Fruit fly (Drosophila melanogaster): ENCODE results near the gene TfIIA-L.

DNA sequence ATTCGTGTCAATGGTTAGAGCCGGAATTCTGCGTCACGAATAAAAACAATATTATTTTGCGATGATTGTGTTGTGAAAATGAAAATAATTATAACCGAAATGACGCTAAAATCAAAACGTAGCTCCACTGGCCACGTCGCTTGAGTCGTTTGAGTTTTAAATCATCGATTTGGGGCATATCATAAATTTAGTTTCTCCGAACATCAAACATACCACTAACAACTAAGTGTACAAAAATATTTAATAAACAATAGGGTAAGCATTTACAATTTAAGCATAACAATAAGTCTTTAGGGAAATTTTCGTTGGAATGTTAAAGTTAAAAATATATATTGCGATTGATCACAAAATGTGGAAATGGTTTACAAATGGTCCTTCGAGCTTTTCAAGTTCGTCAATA lies at the start of gene TfIIA-L, which contains the start of gene TTLL6B:
- TF ChIP-seq CG8301 (tag; optimal IDR thresholded peaks at IDR 0.05) (no peak), Pif1A (GFP tag; optimal IDR thresholded peaks at IDR 0.05) (no peak), gl (tag; optimal IDR thresholded peaks at IDR 0.05) (no peak), EcR (GFP tag; optimal IDR thresholded peaks at IDR 0.05) (no peak), Pif1B (GFP tag; optimal IDR thresholded peaks at IDR 0.05) (no peak), CG9948 (tag; optimal IDR thresholded peaks at IDR 0.05) (no peak)

All from whole organism, pupa.